Worm (Caenorhabditis elegans) whole organism, mixed stage, embryonic: Measurements from ENCODE around the gene K07B1.7.

Source experiments
- ceh-43 ChIP-seq: fragments of 200-800 bp; sonication (Bioruptor generic); optimal IDR thresholded peaks from 2 replicates; lab custom pipeline; 2018; ENCODE audit warnings: mild to moderate bottlenecking, missing genetic modification characterization, moderate library complexity, missing compliant biosample characterization
- ceh-83 ChIP-seq: fragments of 200-800 bp; sonication (Bioruptor generic); optimal IDR thresholded peaks from 2 replicates; lab custom pipeline; 2018; ENCODE audit warnings: mild to moderate bottlenecking, missing genetic modification characterization, missing compliant biosample characterization
- elt-3 ChIP-seq: fragments of 150-350 bp; optimal IDR thresholded peaks from 2 replicates; lab custom pipeline; 2014; ENCODE audit warnings: missing biosample characterization, missing genetic modification characterization
- hlh-1 ChIP-seq: fragments of 150-350 bp; optimal IDR thresholded peaks from 2 replicates; lab custom pipeline; 2014; ENCODE audit warnings: missing biosample characterization, missing genetic modification reagents, missing genetic modification characterization
- lin-13 ChIP-seq: fragments of 150-350 bp; optimal IDR thresholded peaks from 2 replicates; lab custom pipeline; 2014; ENCODE audit warnings: missing biosample characterization, missing genetic modification characterization
- lin-32 ChIP-seq: fragments of 200-800 bp; sonication (Bioruptor generic); optimal IDR thresholded peaks from 2 replicates; lab custom pipeline; 2018; ENCODE audit warnings: mild to moderate bottlenecking, missing genetic modification characterization, missing compliant biosample characterization
- mls-2 ChIP-seq: sonication (generic microtip); optimal IDR thresholded peaks from 2 replicates; lab custom pipeline; 2016; ENCODE audit warnings: mild to moderate bottlenecking, missing genetic modification characterization, moderate library complexity, missing compliant biosample characterization
- nhr-2 ChIP-seq: fragments of 150-350 bp; optimal IDR thresholded peaks from 2 replicates; lab custom pipeline; 2014; ENCODE audit warnings: missing biosample characterization, missing genetic modification characterization
- sptf-1 ChIP-seq: sonication (generic microtip); optimal IDR thresholded peaks from 2 replicates; lab custom pipeline; 2017; ENCODE audit warnings: mild to moderate bottlenecking, missing genetic modification characterization, moderate library complexity, missing compliant biosample characterization

- TF ChIP-seq hlh-1 (tag; lab: Kevin White, UChicago) (no peak), elt-3 (tag; lab: Kevin White, UChicago) (no peak), lin-13 (no peak), sptf-1 (tag; lab: Kevin White, UChicago) (no peak), ceh-43 (no peak), nhr-2 (no peak), ceh-83 (GFP tag; lab: Kevin White, UChicago) (no peak), mls-2 (tag; lab: Kevin White, UChicago) (no peak), lin-32 (GFP tag; lab: Kevin White, UChicago) (no peak)
Measured at ce11 chrV:9352947-9353346, 6.2 kb upstream of the K07B1.7 start, which contains the start of gene srx-46.
